Worm (Caenorhabditis elegans) whole organism, dauer: ENCODE results near the gene F42A8.1.

Source experiments
- unc-62 ChIP-seq: sonication (generic microtip); optimal IDR thresholded peaks from 2 replicates; lab custom pipeline; 2017; ENCODE audit warnings: missing biosample characterization, missing genetic modification reagents, missing genetic modification characterization

Gene F42A8.1

ce11 chrII:9310794-9311193 is 35.6 kb downstream of the F42A8.1 start:
- no peak for TF ChIP-seq unc-62 (GFP tag; lab: Kevin White, UChicago)

DNA sequence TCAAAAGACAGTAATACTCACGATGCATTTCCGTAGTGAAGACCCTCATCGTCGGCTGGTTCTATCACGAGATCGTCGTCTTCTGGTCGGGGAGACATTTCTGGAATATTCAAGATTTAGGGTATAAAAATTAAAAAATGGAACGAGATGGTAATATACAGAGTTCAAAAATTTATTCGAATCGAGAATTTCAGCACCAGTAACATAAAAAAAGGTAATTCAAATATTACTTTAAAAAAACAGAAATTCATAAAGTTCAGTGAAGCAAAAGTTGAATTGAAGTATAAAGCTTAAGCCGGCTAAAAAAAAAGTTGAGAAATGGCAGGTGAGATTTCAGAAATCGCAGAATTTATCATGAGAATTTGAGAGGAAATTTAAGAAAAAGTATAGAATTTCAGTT is 36.2 kb downstream of the F42A8.1 start, which contains the start of gene cam-1:
Gene cam-1, minus strand, starts transcription at position 101 of the 400 bp plus-strand sequence.
- TF ChIP-seq unc-62 (GFP tag; lab: Kevin White, UChicago), result no peak

DNA sequence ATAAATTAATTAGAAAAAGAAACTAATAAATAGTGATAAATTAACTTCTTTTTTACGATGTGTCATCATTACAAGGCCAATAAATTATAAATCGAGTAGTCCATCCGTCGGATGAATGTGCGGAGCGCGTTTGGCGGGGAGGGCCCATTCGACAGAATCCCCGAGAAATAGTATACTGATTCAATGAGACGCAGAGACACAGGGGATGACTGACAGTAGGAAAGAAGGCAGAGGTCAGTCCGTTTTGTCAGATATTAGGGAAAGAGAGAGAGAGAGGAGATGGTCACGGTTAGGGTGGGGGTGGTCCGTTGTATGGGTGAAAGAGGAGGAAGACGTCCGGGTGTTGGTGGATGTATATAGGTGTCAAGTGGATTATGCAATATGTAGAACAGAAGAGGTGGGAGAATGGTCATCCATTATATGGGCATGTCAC is 37.8 kb downstream of the F42A8.1 start:
- TF ChIP-seq unc-62 (GFP tag; lab: Kevin White, UChicago), result no peak

DNA sequence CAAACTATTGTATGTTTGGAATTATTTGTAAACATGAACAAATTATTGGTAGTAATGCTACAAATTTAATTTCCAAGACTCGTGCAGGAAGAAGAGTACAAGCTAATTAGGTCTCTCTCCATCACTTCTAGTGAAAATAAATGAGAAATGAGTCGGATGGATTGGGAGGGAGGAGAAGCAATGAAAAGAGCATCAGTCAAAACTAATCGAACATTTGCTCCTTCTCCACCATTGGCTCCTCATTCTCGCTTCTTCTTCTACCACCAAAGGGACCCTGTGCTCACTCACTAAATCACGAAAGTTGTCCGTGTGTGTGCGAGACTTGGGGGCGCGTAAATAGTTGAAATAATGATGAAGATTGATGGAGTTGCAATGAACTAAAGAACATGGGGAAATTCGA is 39.6 kb downstream of the F42A8.1 start:
- TF ChIP-seq unc-62 (GFP tag; lab: Kevin White, UChicago), result no peak

- no peak for TF ChIP-seq unc-62 (GFP tag; lab: Kevin White, UChicago)
Observed at ce11 chrII:9305575-9305974, 40.8 kb downstream of the F42A8.1 start.

DNA sequence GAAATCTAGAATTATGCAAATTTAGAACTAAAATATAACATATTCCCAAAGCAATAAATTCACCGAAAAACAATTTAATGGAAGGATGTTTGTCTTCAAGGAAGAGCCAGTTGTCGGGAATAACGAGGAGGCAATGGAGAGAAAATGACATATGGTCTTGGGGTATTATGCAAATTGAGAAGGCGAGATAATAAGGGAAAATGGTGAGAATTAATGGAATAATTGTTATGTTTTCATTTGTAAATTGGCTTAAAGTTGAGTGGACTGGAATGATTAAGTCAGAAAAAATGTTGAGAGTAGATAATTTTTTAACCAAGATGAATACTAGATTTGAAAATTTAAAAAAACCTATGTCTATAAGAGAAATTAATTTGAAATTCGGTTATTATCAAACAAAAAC is 41.5 kb downstream of the F42A8.1 start:
- no peak for TF ChIP-seq unc-62 (GFP tag; lab: Kevin White, UChicago)

ce11 chrII:9303545-9303944 is 42.8 kb downstream of the F42A8.1 start:
- TF ChIP-seq unc-62 (GFP tag; lab: Kevin White, UChicago), result no peak

DNA sequence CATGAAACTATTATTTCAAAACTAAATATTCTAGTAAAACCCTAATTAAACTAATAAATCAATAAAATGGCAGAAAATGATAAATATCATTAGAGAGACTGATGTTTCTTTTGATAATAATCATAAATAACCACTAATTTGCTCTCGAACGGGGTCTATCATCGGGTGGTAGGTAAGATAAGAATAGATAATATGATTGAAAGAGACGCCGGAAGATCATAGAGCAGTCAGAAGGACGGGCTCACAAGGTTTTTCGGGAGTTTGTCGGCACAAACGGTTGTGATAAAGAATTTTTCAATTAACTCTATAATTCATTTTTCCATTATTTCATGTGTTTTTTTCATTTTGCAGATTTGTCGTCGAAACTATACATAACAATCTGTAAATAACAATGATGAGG is 45.3 kb downstream of the F42A8.1 start:
- TF ChIP-seq unc-62 (GFP tag; lab: Kevin White, UChicago), result no peak

DNA sequence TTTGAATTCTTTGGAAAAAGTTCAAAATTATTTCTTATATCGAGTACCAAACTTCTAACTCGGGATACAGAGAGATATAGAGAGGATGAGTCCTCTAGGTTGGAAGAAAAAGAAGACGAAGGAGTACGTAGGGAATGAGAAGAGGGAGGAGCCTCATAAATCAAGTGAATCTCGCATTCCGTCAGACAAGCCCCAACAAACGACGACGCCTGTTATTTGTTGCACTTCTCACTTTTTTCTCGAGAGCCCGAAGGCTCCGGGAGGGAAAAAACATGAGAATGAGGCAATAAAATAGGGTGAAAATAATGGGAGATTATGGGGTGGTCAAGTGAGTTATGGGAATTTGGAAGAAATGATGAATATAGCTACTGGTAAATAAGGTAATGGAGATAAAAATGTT is 46.7 kb downstream of the F42A8.1 start:
- TF ChIP-seq unc-62 (GFP tag; lab: Kevin White, UChicago), result no peak

DNA sequence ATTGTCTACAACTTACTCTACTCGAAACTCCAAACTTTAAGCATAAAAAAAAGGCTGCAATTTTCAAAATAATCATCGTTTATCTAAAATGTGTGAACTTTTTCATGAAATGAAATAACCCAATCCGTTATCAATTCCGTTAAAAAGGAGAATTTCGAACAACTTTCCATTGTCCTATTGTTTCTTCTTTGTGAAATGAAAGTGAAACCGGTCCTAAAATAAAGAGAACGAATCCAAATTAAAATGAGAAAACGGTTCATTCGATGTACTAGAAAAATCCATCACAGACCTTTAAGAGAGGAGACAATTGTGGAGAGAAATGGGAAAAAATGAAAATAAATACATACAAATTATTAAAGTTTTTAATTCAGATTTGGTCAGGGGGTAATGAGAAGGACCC is 50.7 kb downstream of the F42A8.1 start, which contains the start of gene C01G6.9:
Gene C01G6.9, minus strand, starts transcription at position 141 of the 400 bp plus-strand sequence.
- no peak for TF ChIP-seq unc-62 (GFP tag; lab: Kevin White, UChicago)

DNA sequence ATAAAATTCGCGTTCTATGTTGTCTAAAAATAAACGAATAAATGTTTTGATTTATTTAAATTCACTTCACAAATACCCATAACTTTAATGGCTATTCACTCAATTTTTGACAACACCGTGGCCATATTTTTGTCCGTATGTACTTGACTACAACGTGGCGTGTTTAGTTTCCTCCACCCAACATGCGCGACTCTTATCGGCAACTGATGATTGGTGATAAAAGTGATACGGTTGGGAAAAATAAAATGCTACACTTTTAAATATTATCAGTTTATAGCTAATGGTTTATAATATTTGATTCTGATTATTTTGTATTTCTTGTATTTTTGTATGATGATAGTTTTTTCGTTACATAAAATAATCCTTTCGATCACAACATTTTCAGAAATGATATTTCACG is 54.8 kb downstream of the F42A8.1 start, which contains the start of gene acs-7:
Gene acs-7, plus strand, starts transcription at position 386 of the 400 bp plus-strand sequence.
- no peak for TF ChIP-seq unc-62 (GFP tag; lab: Kevin White, UChicago)
